Fruit fly (Drosophila melanogaster): Measurements from ENCODE around the gene CG7992.

The CG7992 gene

DNA sequence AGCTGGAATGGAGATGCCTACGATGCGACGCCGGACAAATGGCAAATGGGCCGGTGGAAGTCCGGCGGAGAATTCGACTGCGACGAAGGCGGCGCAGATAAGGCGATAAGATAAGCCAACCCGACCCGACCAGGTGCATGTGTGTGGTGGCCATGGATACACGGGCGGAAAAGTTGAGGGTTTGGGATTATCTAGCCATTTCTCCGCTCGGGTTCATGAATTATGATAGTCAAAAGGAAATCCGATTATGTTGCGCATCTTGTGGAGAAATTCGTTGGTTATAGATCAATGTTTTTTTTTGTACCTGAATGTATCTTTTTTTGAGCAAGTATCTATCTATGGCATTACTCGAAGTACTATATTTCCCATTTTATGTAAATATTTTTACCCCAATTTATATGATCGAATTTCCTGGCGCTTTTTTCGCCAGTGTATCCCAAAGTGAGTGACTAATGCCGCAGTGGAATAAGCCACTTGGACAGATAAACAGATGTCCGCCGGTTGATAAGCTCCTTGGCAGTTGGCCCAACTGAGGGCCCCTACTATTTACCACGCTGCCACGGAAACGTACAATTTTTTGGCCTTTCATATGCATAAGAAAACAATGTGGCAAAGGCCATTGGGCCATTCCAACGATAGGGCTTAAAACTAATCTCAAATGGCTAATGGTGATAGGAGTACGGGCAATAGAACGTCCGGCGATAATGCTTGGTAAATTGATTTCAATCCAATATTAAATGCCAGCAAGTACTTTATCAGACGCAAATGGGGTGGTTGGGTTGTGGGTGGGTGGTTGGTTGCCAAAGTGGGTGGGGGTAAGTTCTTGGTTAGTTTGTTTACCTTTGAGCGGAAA, at the start of gene CG7992 (continued):
- TF ChIP-seq stc (GFP tag; IDR thresholded peaks at IDR 0.05) (0 out of 2 replicates have a peak, but pooled peaks have one; percentile 13), unc-4 (GFP tag; IDR thresholded peaks at IDR 0.05; ENCODE audit: partially characterized antibody) (no peak), CG18599 (GFP tag; optimal IDR thresholded peaks at IDR 0.05) (peak; percentile 74), CG7928 (GFP tag; optimal IDR thresholded peaks at IDR 0.05) (no peak), CG3995 (GFP tag; optimal IDR thresholded peaks at IDR 0.05) (peak; percentile 4), CG1233 (GFP tag; optimal IDR thresholded peaks at IDR 0.05) (peak; percentile 9), CG3163 (GFP tag; optimal IDR thresholded peaks at IDR 0.05) (peak; percentile 34), phol (tag; optimal IDR thresholded peaks at IDR 0.05) (peak; percentile 48), Fer3 (tag; optimal IDR thresholded peaks at IDR 0.05) (peak; percentile 52), CG2116 (GFP tag; optimal IDR thresholded peaks at IDR 0.05) (peak; percentile 13), CG6813 (GFP tag; optimal IDR thresholded peaks at IDR 0.05) (peak; percentile 16), cg (GFP tag; optimal IDR thresholded peaks at IDR 0.05) (no peak), CG17385 (GFP tag; optimal IDR thresholded peaks at IDR 0.05) (peak; percentile 58), Ets65A (GFP tag) (no peak), insv (GFP tag; optimal IDR thresholded peaks at IDR 0.05) (no peak), CG10565 (GFP tag; optimal IDR thresholded peaks at IDR 0.05) (no peak), Meics (GFP tag; optimal IDR thresholded peaks at IDR 0.05) (peak; percentile 71), Adf1 (GFP tag; IDR thresholded peaks at IDR 0.05) (peak; percentile 28; the same call in 1 of the 2 replicates), wor (GFP tag; IDR thresholded peaks at IDR 0.05) (no peak), CG10979 (tag; optimal IDR thresholded peaks at IDR 0.05) (peak; percentile 46), luna (GFP tag; optimal IDR thresholded peaks at IDR 0.05) (no peak), CG14014 (GFP tag; IDR thresholded peaks at IDR 0.05) (0 out of 2 replicates have a peak, but pooled peaks have one; percentile 15), CG31365 (tag; optimal IDR thresholded peaks at IDR 0.05) (no peak), CG7987 (GFP tag; optimal IDR thresholded peaks at IDR 0.05) (no peak), CG8359 (GFP tag; optimal IDR thresholded peaks at IDR 0.05; ENCODE audit: borderline replicate concordance) (no peak), CkIIα-i1 (GFP tag; IDR thresholded peaks at IDR 0.05) (no peak), Max (GFP tag; optimal IDR thresholded peaks at IDR 0.05) (peak; percentile 26), sc (optimal IDR thresholded peaks at IDR 0.05) (no peak), sc (GFP tag; optimal IDR thresholded peaks at IDR 0.05) (no peak), Abd-B (GFP tag; optimal IDR thresholded peaks at IDR 0.05) (peak; percentile 42), gcm (GFP tag; optimal IDR thresholded peaks at IDR 0.05) (no peak), CG16815 (GFP tag; optimal IDR thresholded peaks at IDR 0.05) (peak; percentile 36), shn (GFP tag; optimal IDR thresholded peaks at IDR 0.05) (peak; percentile 75), CG4360 (GFP tag; IDR thresholded peaks at IDR 0.05) (no peak), klu (GFP tag; IDR thresholded peaks at IDR 0.05) (no peak), Bteb2 (GFP tag; optimal IDR thresholded peaks at IDR 0.05) (peak; percentile 43), CG2199 (GFP tag; IDR thresholded peaks at IDR 0.05) (peak; percentile 50; the same call in 1 of the 3 replicates), ewg (GFP tag; optimal IDR thresholded peaks at IDR 0.05) (peak; percentile 32), fu2 (GFP tag; optimal IDR thresholded peaks at IDR 0.05) (peak; percentile 68), corto (GFP tag; optimal IDR thresholded peaks at IDR 0.05) (no peak), CG7839 (tag; optimal IDR thresholded peaks at IDR 0.05) (peak; percentile 75), C15 (GFP tag; IDR thresholded peaks at IDR 0.05) (no peak), otp (GFP tag; IDR thresholded peaks at IDR 0.05) (no peak), CG18262 (tag; optimal IDR thresholded peaks at IDR 0.05) (peak; percentile 45), Gsc (GFP tag; IDR thresholded peaks at IDR 0.05) (no peak), CG12744 (GFP tag; optimal IDR thresholded peaks at IDR 0.05) (no peak), sd (tag; optimal IDR thresholded peaks at IDR 0.05) (peak; percentile 76), CG12236 (GFP tag; optimal IDR thresholded peaks at IDR 0.05) (peak; percentile 1)
